Fruit fly (Drosophila melanogaster): ENCODE results near the gene CG7884.

Gene CG7884

DNA sequence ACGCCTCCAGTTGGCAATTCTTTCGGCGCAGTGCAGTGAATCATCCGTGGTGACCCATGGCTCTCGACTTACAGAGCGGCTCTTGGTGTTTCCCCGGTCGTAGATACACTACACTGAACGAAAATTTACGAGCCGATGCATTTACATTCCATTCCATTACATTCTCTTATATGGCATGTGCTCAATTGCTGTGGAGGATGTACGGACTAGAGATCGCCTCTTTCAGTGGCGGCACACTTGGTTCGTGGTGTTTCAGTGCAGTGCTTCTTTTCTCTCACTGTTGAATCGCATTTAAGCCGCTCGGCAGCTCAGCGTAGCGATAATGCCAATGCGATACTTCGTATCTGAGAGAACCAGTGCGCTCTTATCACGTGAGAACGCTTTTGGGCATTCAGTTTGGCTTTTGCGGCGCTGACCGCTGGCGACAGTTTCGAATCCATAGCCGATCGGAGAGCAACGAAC lies 32.8 kb upstream of the CG7884 start, which contains the start of gene Mec2 (continued):
- TF ChIP-seq pzg (GFP tag; optimal IDR thresholded peaks at IDR 0.05) (no peak), Nf-YC (tag; optimal IDR thresholded peaks at IDR 0.05) (no peak), knrl (GFP tag; IDR thresholded peaks at IDR 0.05; ENCODE audit: partially characterized antibody) (no peak), MESR4 (GFP tag; optimal IDR thresholded peaks at IDR 0.05) (no peak), lmd (GFP tag; IDR thresholded peaks at IDR 0.05) (peak; percentile 37), Oli (tag; optimal IDR thresholded peaks at IDR 0.05) (peak; percentile 62), CG4617 (GFP tag; optimal IDR thresholded peaks at IDR 0.05; ENCODE audit: borderline replicate concordance) (no peak), gcm (GFP tag; optimal IDR thresholded peaks at IDR 0.05) (no peak), CG10366 (GFP tag; IDR thresholded peaks at IDR 0.05) (peak; percentile 63), CG1647 (GFP tag; optimal IDR thresholded peaks at IDR 0.05) (peak; percentile 0), CG5245 (GFP tag; optimal IDR thresholded peaks at IDR 0.05) (peak; percentile 40), CG18599 (GFP tag; optimal IDR thresholded peaks at IDR 0.05) (peak; percentile 36), lola (GFP tag; optimal IDR thresholded peaks at IDR 0.05) (peak in 1 of 3 experiments; percentile 21), cg (GFP tag; optimal IDR thresholded peaks at IDR 0.05) (no peak), CG6765 (GFP tag; optimal IDR thresholded peaks at IDR 0.05) (no peak), CG8478 (optimal IDR thresholded peaks at IDR 0.05) (no peak), CG11085 (GFP tag; IDR thresholded peaks at IDR 0.05) (no peak), CG16779 (GFP tag; IDR thresholded peaks at IDR 0.05) (no peak), Ets97D (GFP tag; optimal IDR thresholded peaks at IDR 0.05) (no peak), odd (GFP tag; optimal IDR thresholded peaks at IDR 0.05) (no peak), CG17829 (tag; optimal IDR thresholded peaks at IDR 0.05) (peak; percentile 12), Nf-YB (GFP tag; optimal IDR thresholded peaks at IDR 0.05) (no peak), sens-2 (GFP tag; IDR thresholded peaks at IDR 0.05) (no peak), chinmo (GFP tag; IDR thresholded peaks at IDR 0.05; ENCODE audit: partially characterized antibody) (0 out of 4 replicates have a peak, but pooled peaks have one; percentile 53), exex (tag; optimal IDR thresholded peaks at IDR 0.05) (no peak), HLH4C (GFP tag; IDR thresholded peaks at IDR 0.05; ENCODE audit: partially characterized antibody) (no peak), CG18476 (GFP tag; optimal IDR thresholded peaks at IDR 0.05) (no peak), Dip3 (GFP tag; optimal IDR thresholded peaks at IDR 0.05) (peak; percentile 4), Hmr (GFP tag; optimal IDR thresholded peaks at IDR 0.05) (no peak), ranshi (GFP tag; IDR thresholded peaks at IDR 0.05) (0 out of 2 replicates have a peak, but pooled peaks have one; percentile 34), tll (GFP tag; optimal IDR thresholded peaks at IDR 0.05) (no peak), CG7745 (tag; optimal IDR thresholded peaks at IDR 0.05) (no peak), CG15269 (tag; optimal IDR thresholded peaks at IDR 0.05) (no peak), danr (GFP tag; IDR thresholded peaks at IDR 0.05) (no peak), org-1 (GFP tag; optimal IDR thresholded peaks at IDR 0.05) (peak; percentile 47), CG2678 (tag; optimal IDR thresholded peaks at IDR 0.05) (no peak), CG32767 (GFP tag; IDR thresholded peaks at IDR 0.05) (peak; percentile 37; the same call in 1 of the 2 replicates), Hr3 (GFP tag; optimal IDR thresholded peaks at IDR 0.05) (peak; percentile 51), CG11695 (GFP tag; IDR thresholded peaks at IDR 0.05) (0 out of 3 replicates have a peak, but pooled peaks have one; percentile 18), onecut (GFP tag; IDR thresholded peaks at IDR 0.05) (no peak), CG16813 (GFP tag; IDR thresholded peaks at IDR 0.05; ENCODE audit: partially characterized antibody) (no peak), Sry-δ (GFP tag; optimal IDR thresholded peaks at IDR 0.05) (no peak), Optix (GFP tag; IDR thresholded peaks at IDR 0.05) (peak; percentile 63; the same call in 2 of the 3 replicates), CG10543 (GFP tag; optimal IDR thresholded peaks at IDR 0.05) (peak; percentile 38), CG1792 (GFP tag; optimal IDR thresholded peaks at IDR 0.05) (no peak), CG6683 (GFP tag; optimal IDR thresholded peaks at IDR 0.05) (no peak), disco-r (GFP tag; optimal IDR thresholded peaks at IDR 0.05) (peak; percentile 22), CG18011 (GFP tag; optimal IDR thresholded peaks at IDR 0.05) (no peak), her (GFP tag; optimal IDR thresholded peaks at IDR 0.05) (peak; percentile 30)

Data from whole organism, embryonic.